Worm (Caenorhabditis elegans) whole organism, mixed stage, embryonic: ENCODE data around the gene sre-46.

Experiments
- M03D4.4 ChIP-seq: sonication (generic microtip); optimal IDR thresholded peaks from 2 replicates; lab custom pipeline; 2017; ENCODE audit warnings: mild to moderate bottlenecking, missing genetic modification characterization, missing compliant biosample characterization
- bed-3 ChIP-seq: fragments of 200-800 bp; sonication (Bioruptor generic); optimal IDR thresholded peaks from 3 replicates; lab custom pipeline; 2018; ENCODE audit warnings: mild to moderate bottlenecking, missing genetic modification characterization, moderate library complexity, missing compliant biosample characterization
- blmp-1 ChIP-seq: fragments of 150-350 bp; optimal IDR thresholded peaks from 2 replicates; lab custom pipeline; 2014; ENCODE audit warnings: missing biosample characterization, missing genetic modification characterization
- ceh-39 ChIP-seq: fragments of 150-350 bp; optimal IDR thresholded peaks from 2 replicates; lab custom pipeline; 2014; ENCODE audit warnings: missing biosample characterization, missing genetic modification characterization
- ceh-43 ChIP-seq: fragments of 200-800 bp; sonication (Bioruptor generic); optimal IDR thresholded peaks from 2 replicates; lab custom pipeline; 2018; ENCODE audit warnings: mild to moderate bottlenecking, missing genetic modification characterization, moderate library complexity, missing compliant biosample characterization
- ceh-83 ChIP-seq: fragments of 200-800 bp; sonication (Bioruptor generic); optimal IDR thresholded peaks from 2 replicates; lab custom pipeline; 2018; ENCODE audit warnings: mild to moderate bottlenecking, missing genetic modification characterization, missing compliant biosample characterization
- ces-1 ChIP-seq: fragments of 150-350 bp; optimal IDR thresholded peaks from 2 replicates; lab custom pipeline; 2014; ENCODE audit warnings: missing biosample characterization, missing genetic modification reagents, missing genetic modification characterization
- cnd-1 ChIP-seq: fragments of 200-800 bp; sonication (Bioruptor generic); optimal IDR thresholded peaks from 2 replicates; lab custom pipeline; 2018; ENCODE audit warnings: mild to moderate bottlenecking, missing genetic modification characterization, missing compliant biosample characterization
- drap-1 ChIP-seq: fragments of 200-800 bp; sonication (Bioruptor generic); optimal IDR thresholded peaks from 3 replicates; lab custom pipeline; 2018; ENCODE audit warnings: mild to moderate bottlenecking, missing genetic modification characterization, missing compliant biosample characterization
- elt-3 ChIP-seq: fragments of 150-350 bp; optimal IDR thresholded peaks from 2 replicates; lab custom pipeline; 2014; ENCODE audit warnings: missing biosample characterization, missing genetic modification characterization
- flh-1 ChIP-seq: fragments of 200-800 bp; sonication (Bioruptor generic); optimal IDR thresholded peaks from 2 replicates; lab custom pipeline; 2018; ENCODE audit warnings: mild to moderate bottlenecking, missing genetic modification characterization, moderate library complexity, missing compliant biosample characterization
- ham-2 ChIP-seq: fragments of 200-800 bp; sonication (Bioruptor generic); optimal IDR thresholded peaks from 2 replicates; lab custom pipeline; 2018; ENCODE audit warnings: mild to moderate bottlenecking, missing genetic modification characterization, missing compliant biosample characterization
- hlh-1 ChIP-seq: fragments of 150-350 bp; optimal IDR thresholded peaks from 2 replicates; lab custom pipeline; 2014; ENCODE audit warnings: missing biosample characterization, missing genetic modification reagents, missing genetic modification characterization
- lin-32 ChIP-seq: fragments of 200-800 bp; sonication (Bioruptor generic); optimal IDR thresholded peaks from 2 replicates; lab custom pipeline; 2018; ENCODE audit warnings: mild to moderate bottlenecking, missing genetic modification characterization, missing compliant biosample characterization
- lsy-2 ChIP-seq: fragments of 150-350 bp; optimal IDR thresholded peaks from 2 replicates; lab custom pipeline; 2014; ENCODE audit warnings: missing biosample characterization, missing genetic modification characterization
- mab-5 ChIP-seq: fragments of 150-350 bp; optimal IDR thresholded peaks from 2 replicates; lab custom pipeline; 2014; ENCODE audit warnings: missing biosample characterization, missing genetic modification characterization
- mls-2 ChIP-seq: sonication (generic microtip); optimal IDR thresholded peaks from 2 replicates; lab custom pipeline; 2016; ENCODE audit warnings: mild to moderate bottlenecking, missing genetic modification characterization, moderate library complexity, missing compliant biosample characterization
- nhr-2 ChIP-seq: fragments of 150-350 bp; optimal IDR thresholded peaks from 2 replicates; lab custom pipeline; 2014; ENCODE audit warnings: missing biosample characterization, missing genetic modification characterization
- nhr-237 ChIP-seq: fragments of 150-350 bp; optimal IDR thresholded peaks from 2 replicates; lab custom pipeline; 2014; ENCODE audit warnings: missing biosample characterization, missing genetic modification characterization
- nhr-28 ChIP-seq: fragments of 150-350 bp; optimal IDR thresholded peaks from 2 replicates; lab custom pipeline; 2014; ENCODE audit warnings: missing biosample characterization, missing genetic modification characterization
- nhr-76 ChIP-seq: sonication (generic microtip); optimal IDR thresholded peaks from 2 replicates; lab custom pipeline; 2017; ENCODE audit warnings: missing biosample characterization, missing genetic modification characterization
- pha-4 ChIP-seq: fragments of 150-350 bp; optimal IDR thresholded peaks from 2 replicates; lab custom pipeline; 2018; ENCODE audit warnings: missing biosample characterization, missing genetic modification reagents, missing genetic modification characterization
- snpc-4 ChIP-seq: fragments of 150-350 bp; optimal IDR thresholded peaks from 2 replicates; lab custom pipeline; 2014; ENCODE audit warnings: missing biosample characterization, missing genetic modification characterization
- sptf-1 ChIP-seq: sonication (generic microtip); optimal IDR thresholded peaks from 2 replicates; lab custom pipeline; 2017; ENCODE audit warnings: mild to moderate bottlenecking, missing genetic modification characterization, moderate library complexity, missing compliant biosample characterization
- tbx-8 ChIP-seq: fragments of 200-800 bp; sonication (Bioruptor generic); optimal IDR thresholded peaks from 2 replicates; lab custom pipeline; 2018; ENCODE audit warnings: mild to moderate bottlenecking, missing genetic modification characterization, moderate library complexity, missing compliant biosample characterization
- unc-120 ChIP-seq: sonication (generic microtip); optimal IDR thresholded peaks from 2 replicates; lab custom pipeline; 2017; ENCODE audit warnings: missing genetic modification characterization, missing compliant biosample characterization; ENCODE audit not compliant: poor library complexity, severe bottlenecking
- unc-39 ChIP-seq: fragments of 150-350 bp; optimal IDR thresholded peaks from 2 replicates; lab custom pipeline; 2014; ENCODE audit warnings: missing biosample characterization, missing genetic modification characterization
- zip-8 ChIP-seq: fragments of 150-350 bp; optimal IDR thresholded peaks from 2 replicates; lab custom pipeline; 2014; ENCODE audit warnings: missing biosample characterization, missing genetic modification characterization
- ztf-11 ChIP-seq: fragments of 150-350 bp; optimal IDR thresholded peaks from 2 replicates; lab custom pipeline; 2014; ENCODE audit warnings: missing biosample characterization, missing genetic modification characterization

The sre-46 gene

DNA sequence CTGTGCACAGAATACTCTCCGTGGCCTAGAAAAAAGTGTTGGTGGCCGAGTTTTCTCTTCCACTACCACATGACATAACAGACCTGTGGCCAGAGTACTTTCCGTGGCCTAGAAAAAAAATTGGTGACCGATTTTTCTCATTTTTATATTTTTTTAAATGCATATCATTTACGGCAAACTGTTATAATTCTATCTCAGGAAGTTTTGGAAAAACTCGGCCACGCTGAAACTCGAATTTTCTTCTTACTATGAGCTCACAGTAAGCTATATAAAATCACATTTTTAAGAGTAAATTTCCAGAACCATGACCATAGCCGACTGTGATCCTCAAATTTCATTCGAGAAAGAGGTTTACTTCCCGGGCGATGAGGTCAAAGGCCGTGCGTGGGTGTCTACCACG is 30.9 kb upstream of the sre-46 start, which contains the start of gene arrd-14:
arrd-14 (plus strand) TSS at position 301 of the 400 bp plus-strand sequence.
- TF ChIP-seq cnd-1 (no peak), pha-4 (tag; lab: Kevin White, UChicago) (no peak), M03D4.4 (no peak), snpc-4 (tag; lab: Kevin White, UChicago) (no peak), lin-32 (GFP tag; lab: Kevin White, UChicago) (no peak)

- TF ChIP-seq ceh-83 (GFP tag; lab: Kevin White, UChicago) (no peak), drap-1 (no peak), cnd-1 (no peak), unc-39 (no peak), ces-1 (GFP tag; lab: Kevin White, UChicago) (no peak), unc-120 (tag; lab: Kevin White, UChicago) (no peak), M03D4.4 (no peak), ztf-11 (no peak), tbx-8 (no peak), flh-1 (no peak), blmp-1 (tag; lab: Kevin White, UChicago) (no peak), hlh-1 (tag; lab: Kevin White, UChicago) (no peak), sptf-1 (tag; lab: Kevin White, UChicago) (no peak), snpc-4 (tag; lab: Kevin White, UChicago) (no peak), elt-3 (no peak), ham-2 (no peak), lsy-2 (tag; lab: Kevin White, UChicago) (no peak), nhr-2 (no peak), mab-5 (no peak)
Measured at ce11 chrII:13751030-13751429, 29.9 kb upstream of the sre-46 start.

DNA sequence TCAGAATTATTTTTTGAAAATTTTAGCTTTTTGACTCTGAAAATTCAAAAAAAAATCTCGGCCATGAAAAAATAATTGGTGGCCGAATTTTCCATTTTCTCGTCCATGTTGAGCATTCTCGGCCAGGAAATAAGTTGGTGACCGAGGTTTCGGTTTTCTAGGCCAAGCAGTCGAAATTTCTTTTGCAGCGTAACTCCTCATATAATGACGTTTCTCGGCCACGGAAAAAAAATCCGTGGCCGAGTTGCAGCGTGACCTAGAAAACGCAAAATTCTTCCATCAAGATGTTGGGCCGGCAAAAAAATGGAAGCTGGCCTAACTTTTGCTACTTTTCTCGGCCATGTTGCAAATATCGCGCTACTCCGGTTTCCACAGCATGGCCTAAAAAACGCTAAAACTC is 29.0 kb upstream of the sre-46 start:
- TF ChIP-seq zip-8 = no peak
- no peak for TF ChIP-seq elt-3
- TF ChIP-seq nhr-76 (tag; lab: Kevin White, UChicago) = no peak
- TF ChIP-seq blmp-1 (tag; lab: Kevin White, UChicago) = no peak
- TF ChIP-seq ces-1 (GFP tag; lab: Kevin White, UChicago) = no peak
- TF ChIP-seq M03D4.4 = no peak
- TF ChIP-seq unc-120 (tag; lab: Kevin White, UChicago) = no peak
- no peak for TF ChIP-seq drap-1
- TF ChIP-seq mls-2 (tag; lab: Kevin White, UChicago) = no peak
- no peak for TF ChIP-seq cnd-1
- TF ChIP-seq ceh-39 = no peak

- TF ChIP-seq drap-1 = no peak
- no peak for TF ChIP-seq nhr-2
- no peak for TF ChIP-seq mab-5
- TF ChIP-seq lin-32 (GFP tag; lab: Kevin White, UChicago) = no peak
- TF ChIP-seq lsy-2 (tag; lab: Kevin White, UChicago) = no peak
- no peak for TF ChIP-seq bed-3 (GFP tag; lab: Kevin White, UChicago)
- TF ChIP-seq snpc-4 (tag; lab: Kevin White, UChicago) = no peak
- TF ChIP-seq blmp-1 (tag; lab: Kevin White, UChicago) = no peak
- no peak for TF ChIP-seq pha-4 (tag; lab: Kevin White, UChicago)
Measured at ce11 chrII:13741449-13741848, 20.3 kb upstream of the sre-46 start, which contains the start of gene mig-14. TSS of gene mig-14 (plus strand) at chrII:13741738.

- TF ChIP-seq ham-2 (no peak), cnd-1 (peak; percentile 57), ztf-11 (no peak), pha-4 (tag; lab: Kevin White, UChicago) (peak; percentile 16), nhr-2 (no peak), mls-2 (tag; lab: Kevin White, UChicago) (no peak), ceh-43 (GFP tag; lab: Kevin White, UChicago) (no peak), flh-1 (no peak), nhr-28 (tag; lab: Kevin White, UChicago) (no peak), nhr-237 (tag; lab: Kevin White, UChicago) (no peak), mab-5 (no peak), elt-3 (no peak), ceh-83 (GFP tag; lab: Kevin White, UChicago) (no peak), hlh-1 (tag; lab: Kevin White, UChicago) (peak; percentile 47), snpc-4 (tag; lab: Kevin White, UChicago) (no peak), unc-39 (no peak)
Measured at ce11 chrII:13739423-13739822, 18.3 kb upstream of the sre-46 start.
